Fruit fly (Drosophila melanogaster): Measurements from ENCODE around the gene mtgo.

Gene mtgo

DNA sequence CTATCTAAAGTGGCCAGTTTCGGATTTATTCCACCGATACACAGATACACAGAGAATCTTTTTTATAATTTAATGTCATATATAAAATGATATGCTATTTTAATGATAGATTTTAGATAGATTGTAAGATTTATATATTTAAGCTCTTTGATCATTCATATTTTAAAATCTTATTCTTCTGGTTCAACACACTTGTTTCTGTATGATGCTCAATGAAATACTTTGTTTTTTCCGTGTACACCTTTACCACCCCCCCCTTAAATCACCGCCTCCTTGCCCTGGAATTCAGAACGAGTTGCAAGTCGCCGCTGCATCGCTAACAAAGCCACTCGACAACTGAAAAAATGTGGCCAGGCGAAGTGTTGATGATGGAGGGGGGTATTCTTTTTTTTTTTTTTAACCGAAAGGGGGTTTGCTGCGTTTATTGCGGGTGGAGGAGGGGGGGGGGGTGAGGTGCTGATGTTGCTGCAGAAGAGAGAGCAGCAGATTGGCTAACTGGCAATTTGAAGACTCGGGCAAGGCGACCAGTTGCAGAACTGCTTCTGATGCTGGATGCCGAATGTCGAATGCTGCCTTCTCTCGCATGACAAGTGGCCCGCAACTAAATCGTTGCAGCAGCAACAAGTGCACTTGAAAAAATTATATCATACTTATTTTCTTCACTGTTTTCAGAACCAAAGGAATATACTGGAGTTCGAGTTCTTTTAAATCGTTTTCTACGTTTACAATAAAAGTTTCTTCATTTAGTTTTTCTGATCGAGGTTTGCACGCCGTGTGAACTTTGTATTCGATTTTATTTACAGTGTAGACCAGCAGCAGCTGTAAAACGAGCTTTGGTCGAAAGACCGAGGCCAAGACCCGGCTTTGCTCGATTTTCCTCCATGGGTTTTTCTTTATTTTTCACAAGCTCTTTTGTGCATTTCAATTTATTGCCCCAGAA, 53.3 kb downstream of the mtgo start (continued):
- no peak for TF ChIP-seq Hmx (GFP tag; optimal IDR thresholded peaks at IDR 0.05)
- peak; percentile 28 for TF ChIP-seq CG18476 (GFP tag; optimal IDR thresholded peaks at IDR 0.05)
- peak; percentile 55 for TF ChIP-seq row (GFP tag; IDR thresholded peaks at IDR 0.05)
- no peak for TF ChIP-seq klu (GFP tag; IDR thresholded peaks at IDR 0.05)
- peak; percentile 75 for TF ChIP-seq CG1529 (GFP tag; optimal IDR thresholded peaks at IDR 0.05)
- TF ChIP-seq CG17328 (GFP tag; IDR thresholded peaks at IDR 0.05): peak; percentile 70
- no peak for TF ChIP-seq CG11456 (GFP tag; IDR thresholded peaks at IDR 0.05)
- no peak for TF ChIP-seq Fer1 (GFP tag; optimal IDR thresholded peaks at IDR 0.05)
- peak; percentile 25 for TF ChIP-seq CG30431 (GFP tag; optimal IDR thresholded peaks at IDR 0.05)
- TF ChIP-seq CG17568 (GFP tag; optimal IDR thresholded peaks at IDR 0.05): peak; percentile 34
- TF ChIP-seq CG5180 (GFP tag; optimal IDR thresholded peaks at IDR 0.05): no peak
- no peak for TF ChIP-seq cg (GFP tag; optimal IDR thresholded peaks at IDR 0.05)
- TF ChIP-seq CG9797 (GFP tag; optimal IDR thresholded peaks at IDR 0.05): no peak
- TF ChIP-seq Jarid2 (GFP tag; optimal IDR thresholded peaks at IDR 0.05): no peak
- TF ChIP-seq gcm (GFP tag; optimal IDR thresholded peaks at IDR 0.05): peak; percentile 66
- TF ChIP-seq stwl (tag; optimal IDR thresholded peaks at IDR 0.05): peak; percentile 64
- TF ChIP-seq az2 (GFP tag; optimal IDR thresholded peaks at IDR 0.05): peak; percentile 69
- peak; percentile 76 to 77 for TF ChIP-seq chif (GFP tag; optimal IDR thresholded peaks at IDR 0.05)
- TF ChIP-seq bigmax (GFP tag; optimal IDR thresholded peaks at IDR 0.05): no peak
- TF ChIP-seq C15 (GFP tag; IDR thresholded peaks at IDR 0.05): no peak
- TF ChIP-seq ftz-f1 (GFP tag; optimal IDR thresholded peaks at IDR 0.05): no peak
- TF ChIP-seq sc (optimal IDR thresholded peaks at IDR 0.05): no peak
- peak; percentile 55 for TF ChIP-seq sc (GFP tag; optimal IDR thresholded peaks at IDR 0.05)
- peak; percentile 81 for TF ChIP-seq nmo (GFP tag; optimal IDR thresholded peaks at IDR 0.05)
- TF ChIP-seq tap (tag; optimal IDR thresholded peaks at IDR 0.05): peak; percentile 52
- TF ChIP-seq lab (GFP tag; optimal IDR thresholded peaks at IDR 0.05): no peak
- TF ChIP-seq HLH4C (GFP tag; IDR thresholded peaks at IDR 0.05; ENCODE audit: partially characterized antibody): no peak
- TF ChIP-seq NFAT (GFP tag; IDR thresholded peaks at IDR 0.05): no peak
- peak; percentile 6 for TF ChIP-seq Bdp1 (GFP tag; optimal IDR thresholded peaks at IDR 0.05)
- TF ChIP-seq fd64A (GFP tag; optimal IDR thresholded peaks at IDR 0.05): no peak
- TF ChIP-seq CG2129 (GFP tag; IDR thresholded peaks at IDR 0.05; ENCODE audit: partially characterized antibody): no peak
- TF ChIP-seq da (GFP tag; optimal IDR thresholded peaks at IDR 0.05): no peak
- no peak for TF ChIP-seq Meics (GFP tag; optimal IDR thresholded peaks at IDR 0.05)
- no peak for TF ChIP-seq CG5953 (GFP tag; IDR thresholded peaks at IDR 0.05)
- peak; percentile 17 for TF ChIP-seq CG10462 (GFP tag; optimal IDR thresholded peaks at IDR 0.05)
- TF ChIP-seq slbo (GFP tag; IDR thresholded peaks at IDR 0.05): no peak
- peak; percentile 30; the same call in 1 of the 2 replicates for TF ChIP-seq ara (GFP tag; IDR thresholded peaks at IDR 0.05)
- no peak for TF ChIP-seq sna (GFP tag; IDR thresholded peaks at IDR 0.05; ENCODE audit: partially characterized antibody)
- no peak for TF ChIP-seq zfh2 (GFP tag; optimal IDR thresholded peaks at IDR 0.05)
- no peak for TF ChIP-seq CrebB (tag; optimal IDR thresholded peaks at IDR 0.05)
- no peak for TF ChIP-seq Sin3A (optimal IDR thresholded peaks at IDR 0.05)
- TF ChIP-seq Dll (GFP tag; IDR thresholded peaks at IDR 0.05; ENCODE audit: partially characterized antibody): no peak
- no peak for TF ChIP-seq pita (GFP tag; optimal IDR thresholded peaks at IDR 0.05)
- TF ChIP-seq CG14710 (tag; optimal IDR thresholded peaks at IDR 0.05): peak; percentile 52
- peak; percentile 16; the same call in 1 of the 2 replicates for TF ChIP-seq CG10959 (GFP tag; IDR thresholded peaks at IDR 0.05)
- TF ChIP-seq ewg (GFP tag; optimal IDR thresholded peaks at IDR 0.05): peak; percentile 63
- peak; percentile 47 for TF ChIP-seq zen (tag; optimal IDR thresholded peaks at IDR 0.05)
- TF ChIP-seq CG16815 (GFP tag; optimal IDR thresholded peaks at IDR 0.05): peak; percentile 2
- no peak for TF ChIP-seq CG34422 (GFP tag; IDR thresholded peaks at IDR 0.05)

Data from whole organism, embryonic.